Worm (Caenorhabditis elegans): Measurements from ENCODE around the gene C09E7.11.

DNA sequence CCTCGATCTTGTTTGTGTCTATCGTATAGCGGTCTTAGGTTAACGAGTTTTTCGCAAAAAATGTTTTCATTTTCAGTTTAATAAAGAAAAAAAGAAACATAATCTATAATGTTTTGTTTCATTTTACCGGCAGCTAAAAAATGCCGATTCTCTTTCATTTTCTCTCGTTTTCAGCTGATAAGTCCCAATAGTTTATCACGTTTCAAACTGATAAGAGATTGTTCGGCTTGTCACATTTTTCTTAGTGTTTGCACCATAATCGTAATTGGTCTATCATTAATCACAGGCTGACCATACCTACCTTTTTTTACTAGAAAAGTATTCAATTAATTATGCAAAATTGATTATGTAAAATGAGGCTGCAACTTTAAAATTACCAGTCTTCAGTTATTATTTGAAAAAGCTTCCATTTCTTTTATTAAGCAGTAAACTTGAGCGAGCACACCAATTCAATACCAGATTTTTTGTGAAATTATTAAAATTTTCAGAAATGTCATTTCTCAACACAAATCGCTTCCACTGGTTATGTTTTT, 35.9 kb upstream of the C09E7.11 start, which contains the start of gene F23F12.13:
- no peak for TF ChIP-seq W03F9.2 (tag; optimal IDR thresholded peaks at IDR 0.05)
- no peak for TF ChIP-seq him-1 (tag; optimal IDR thresholded peaks at IDR 0.05)

All from whole organism, L4/young adult.